Worm (Caenorhabditis elegans): ENCODE data around the gene mans-2.

- TF ChIP-seq mel-28 (tag; optimal IDR thresholded peaks at IDR 0.05; ENCODE audit: borderline replicate concordance) (no peak), unc-130 (GFP tag; optimal IDR thresholded peaks at IDR 0.05) (no peak), somi-1 (GFP tag; optimal IDR thresholded peaks at IDR 0.05) (no peak), lin-54 (GFP tag; optimal IDR thresholded peaks at IDR 0.05) (no peak), ceh-100 (GFP tag; IDR thresholded peaks at IDR 0.05) (no peak), efl-1 (GFP tag; optimal IDR thresholded peaks at IDR 0.05) (no peak), snpc-1.3 (tag; optimal IDR thresholded peaks at IDR 0.05; ENCODE audit: insufficient read depth) (no peak), aptf-3 (GFP tag; IDR thresholded peaks at IDR 0.05) (no peak), lin-35 (GFP tag; optimal IDR thresholded peaks at IDR 0.05) (no peak), nfyb-1 (GFP tag; IDR thresholded peaks at IDR 0.05) (no peak), F33H1.4 (GFP tag; IDR thresholded peaks at IDR 0.05) (no peak)
Measured at ce11 chrV:11952854-11953447, 32.3 kb downstream of the mans-2 start.
